Worm (Caenorhabditis elegans) whole organism, early embryonic: Measurements from ENCODE around the gene cyp-34A9.

Experiments
- B0310.2 ChIP-seq: sonication (generic microtip); optimal IDR thresholded peaks from 2 replicates; lab custom pipeline; 2016; ENCODE audit warnings: mild to moderate bottlenecking, missing genetic modification characterization, missing compliant biosample characterization
- ama-1 ChIP-seq: fragments of 150-350 bp; optimal IDR thresholded peaks from 2 replicates; lab custom pipeline; 2014
- ceh-13 ChIP-seq: fragments of 200-800 bp; sonication (Bioruptor generic); optimal IDR thresholded peaks from 2 replicates; lab custom pipeline; 2018; ENCODE audit warnings: mild to moderate bottlenecking, missing genetic modification characterization, missing compliant biosample characterization
- ceh-36 ChIP-seq: sonication (generic microtip); optimal IDR thresholded peaks from 2 replicates; lab custom pipeline; 2016; ENCODE audit warnings: missing genetic modification characterization, inconsistent platforms, missing compliant biosample characterization
- flt-1 ChIP-seq: fragments of 200-800 bp; sonication (Bioruptor generic); IDR thresholded peaks from 2 replicates; pipeline ENCODE4 v1.3.6; 2022; ENCODE audit warnings: missing genetic modification characterization, missing compliant biosample characterization
- hmbx-1 ChIP-seq: sonication (generic microtip); optimal IDR thresholded peaks from 2 replicates; lab custom pipeline; 2016; ENCODE audit warnings: mild to moderate bottlenecking, missing genetic modification characterization, missing compliant biosample characterization
- pes-1 ChIP-seq: fragments of 200-800 bp; sonication (Bioruptor generic); IDR thresholded peaks from 2 replicates; pipeline ENCODE4 v1.3.6; 2022; ENCODE audit warnings: missing genetic modification reagents, missing genetic modification characterization, missing compliant biosample characterization
- sea-1 ChIP-seq: fragments of 200-800 bp; sonication (Bioruptor generic); conservative IDR thresholded peaks from 2 replicates; pipeline ENCODE4 v1.3.6; 2022; ENCODE audit warnings: missing genetic modification characterization, missing compliant biosample characterization
- tbx-11 ChIP-seq: fragments of 200-800 bp; sonication (Bioruptor generic); IDR thresholded peaks from 2 replicates; pipeline ENCODE4 v1.3.6; 2022; ENCODE audit warnings: missing genetic modification characterization, missing compliant biosample characterization

ce11 chrV:3984178-3984577 lies 13.8 kb upstream of the cyp-34A9 start, which contains the start of gene nlp-29:
- no peak for TF ChIP-seq flt-1 (GFP tag; lab: Robert Waterston, UW)
- no peak for TF ChIP-seq ama-1 (lab: Kevin White, UChicago)
- no peak for TF ChIP-seq B0310.2
- TF ChIP-seq ceh-36 (tag; lab: Kevin White, UChicago), result no peak
- TF ChIP-seq hmbx-1 (tag; lab: Kevin White, UChicago), result no peak
- TF ChIP-seq pes-1 (GFP tag; lab: Robert Waterston, UW), result no peak
- no peak for TF ChIP-seq sea-1 (GFP tag; lab: Robert Waterston, UW)
- TF ChIP-seq ceh-13, result no peak
- no peak for TF ChIP-seq tbx-11 (GFP tag; lab: Robert Waterston, UW)
